Fruit fly (Drosophila melanogaster): ENCODE results near the gene amn.

DNA sequence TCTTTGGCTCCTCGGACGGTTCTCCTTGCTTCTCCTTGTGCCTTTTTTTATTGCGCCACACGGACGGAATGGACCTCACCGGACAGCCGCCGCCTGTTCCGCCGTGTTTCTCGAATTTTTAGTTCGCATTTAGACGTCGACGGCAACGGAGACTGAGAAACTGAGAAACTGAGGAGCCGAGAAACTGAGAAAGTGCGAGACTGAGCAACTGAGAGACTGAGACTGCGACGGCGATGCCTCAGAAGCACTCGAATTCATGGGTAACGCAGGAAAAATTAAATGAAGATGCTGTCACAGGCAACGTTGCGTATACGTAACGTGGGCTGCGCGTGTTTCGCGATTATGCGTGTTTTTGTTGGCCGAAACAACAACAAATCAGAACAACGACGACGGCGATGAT, 14.2 kb downstream of the amn start:
- no peak for TF ChIP-seq CG14711 (tag; optimal IDR thresholded peaks at IDR 0.05)
- TF ChIP-seq CG33017 (tag; optimal IDR thresholded peaks at IDR 0.05): no peak
- no peak for TF ChIP-seq cic (GFP tag; optimal IDR thresholded peaks at IDR 0.05)
- TF ChIP-seq CG11617 (GFP tag; optimal IDR thresholded peaks at IDR 0.05): no peak

Measured in whole organism, adult.